Fruit fly (Drosophila melanogaster) whole organism, embryonic: ENCODE measurements around the gene cl.

Experiments
- CG11093 ChIP-seq: fragments of 200-800 bp; sonication (Bioruptor generic); IDR thresholded peaks from 3 replicates; pipeline ENCODE4 v1.3.6; 2022; ENCODE audit warnings: missing biosample characterization, missing genetic modification characterization
- CG5180 ChIP-seq: fragments of 200-800 bp; sonication (Bioruptor generic); optimal IDR thresholded peaks from 3 replicates; lab custom pipeline; 2017; ENCODE audit warnings: missing biosample characterization, missing genetic modification characterization, mild to moderate bottlenecking, moderate library complexity, missing genetic modification reagents
- Myb ChIP-seq: fragments of 200-800 bp; sonication (Bioruptor generic); optimal IDR thresholded peaks from 2 replicates; lab custom pipeline; 2016; ENCODE audit warnings: missing biosample characterization, missing genetic modification characterization
- Sox102F ChIP-seq: fragments of 200-800 bp; sonication (Bioruptor generic); optimal IDR thresholded peaks from 2 replicates; lab custom pipeline; 2018; ENCODE audit warnings: missing biosample characterization, mild to moderate bottlenecking, missing genetic modification characterization, moderate library complexity
- nerfin-1 ChIP-seq: fragments of 200-800 bp; sonication (Bioruptor generic); optimal IDR thresholded peaks from 3 replicates; lab custom pipeline; 2019; ENCODE audit warnings: missing biosample characterization, mild to moderate bottlenecking, missing genetic modification characterization, moderate library complexity
- tgo ChIP-seq: fragments of 200-800 bp; sonication (Bioruptor generic); IDR thresholded peaks from 3 replicates; pipeline ENCODE4 v1.3.6; 2022; ENCODE audit warnings: missing biosample characterization, missing genetic modification characterization
- zen ChIP-seq: fragments of 200-800 bp; sonication (Bioruptor generic); optimal IDR thresholded peaks from 3 replicates; lab custom pipeline; 2018; ENCODE audit warnings: missing biosample characterization, mild to moderate bottlenecking, missing genetic modification characterization, moderate library complexity

DNA sequence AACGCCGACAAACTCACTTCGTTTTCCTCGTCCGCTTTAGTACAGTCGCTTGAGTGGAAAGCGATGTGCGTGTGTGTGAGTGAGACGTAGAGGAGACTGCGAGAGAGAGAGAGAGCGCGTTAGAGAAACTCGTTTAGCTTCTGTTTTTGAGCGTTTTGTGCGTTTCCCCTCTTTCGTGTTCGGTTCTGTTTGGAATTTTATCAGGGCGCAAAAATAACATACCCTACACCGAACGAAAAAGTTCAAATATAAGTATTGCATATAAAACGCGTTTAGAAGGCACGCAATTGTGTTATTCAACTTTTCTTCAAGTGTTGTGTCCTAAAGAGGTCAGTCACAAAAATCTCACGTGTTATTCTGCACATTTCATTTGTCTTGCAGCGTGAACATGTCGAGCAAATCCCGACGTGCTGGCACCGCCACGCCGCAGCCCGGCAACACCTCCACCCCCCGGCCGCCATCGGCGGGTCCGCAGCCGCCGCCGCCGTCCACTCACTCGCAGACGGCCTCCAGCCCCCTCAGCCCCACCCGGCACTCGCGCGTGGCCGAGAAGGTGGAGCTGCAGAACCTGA lies 23.1 kb downstream of the cl start:
- TF ChIP-seq zen (tag; lab: Kevin White, UChicago) (no peak), tgo (peak; percentile 57; the same call in 2 of the 3 replicates), Myb (no peak), nerfin-1 (tag; lab: Kevin White, UChicago) (peak; percentile 26), CG11093 (GFP tag; lab: Robert Waterston, UW) (peak; percentile 53; the same call in 1 of the 3 replicates), Sox102F (GFP tag; lab: Kevin White, UChicago) (no peak), CG5180 (GFP tag; lab: Kevin White, UChicago) (no peak)
